Fruit fly (Drosophila melanogaster) whole organism, adult: Measurements from ENCODE around the gene cl.

ENCODE experiments used
- CG11617 ChIP-seq: fragments of 200-800 bp; sonication (Bioruptor generic); optimal IDR thresholded peaks from 2 replicates; lab custom pipeline; 2017; ENCODE audit warnings: mild to moderate bottlenecking, missing biosample characterization, missing genetic modification reagents, missing genetic modification characterization
- CG12768 ChIP-seq: fragments of 200-800 bp; sonication (Bioruptor generic); optimal IDR thresholded peaks from 2 replicates; lab custom pipeline; 2017; ENCODE audit warnings: missing biosample characterization, missing genetic modification characterization, mild to moderate bottlenecking, moderate library complexity, missing genetic modification reagents
- CG33017 ChIP-seq: fragments of 200-800 bp; sonication (Bioruptor generic); optimal IDR thresholded peaks from 2 replicates; lab custom pipeline; 2018; ENCODE audit warnings: missing biosample characterization, mild to moderate bottlenecking, missing genetic modification characterization, moderate library complexity
- CG5204 ChIP-seq: fragments of 200-800 bp; sonication (Bioruptor generic); optimal IDR thresholded peaks from 2 replicates; lab custom pipeline; 2016; ENCODE audit warnings: missing biosample characterization, missing genetic modification characterization
- Clk ChIP-seq: fragments of 200-800 bp; sonication (Bioruptor generic); optimal IDR thresholded peaks from 2 replicates; lab custom pipeline; 2017; ENCODE audit warnings: missing biosample characterization, missing genetic modification characterization
- cic ChIP-seq: fragments of 200-800 bp; sonication (Bioruptor generic); optimal IDR thresholded peaks from 2 replicates; lab custom pipeline; 2017; ENCODE audit warnings: missing biosample characterization, mild to moderate bottlenecking, missing genetic modification characterization, moderate library complexity
- kay ChIP-seq: fragments of 200-800 bp; sonication (Bioruptor generic); peaks from one replicate; lab custom pipeline; 2016; ENCODE audit warnings: missing biosample characterization, missing genetic modification characterization, borderline replicate concordance
- pad ChIP-seq: fragments of 200-800 bp; sonication (Bioruptor generic); optimal IDR thresholded peaks from 3 replicates; lab custom pipeline; 2017; ENCODE audit warnings: missing biosample characterization, missing genetic modification characterization, mild to moderate bottlenecking, moderate library complexity, missing genetic modification reagents
- tj ChIP-seq: fragments of 200-800 bp; sonication (Bioruptor generic); optimal IDR thresholded peaks from 3 replicates; lab custom pipeline; 2017; ENCODE audit warnings: missing biosample characterization, mild to moderate bottlenecking, missing genetic modification characterization, moderate library complexity
- toe ChIP-seq: fragments of 200-800 bp; sonication (Bioruptor generic); optimal IDR thresholded peaks from 2 replicates; lab custom pipeline; 2016; ENCODE audit warnings: missing biosample characterization, missing genetic modification characterization

- TF ChIP-seq tj (no peak), toe (no peak), kay (GFP tag; lab: Kevin White, UChicago) (no peak), CG12768 (GFP tag; lab: Kevin White, UChicago) (no peak), pad (no peak), CG11617 (no peak), CG33017 (tag; lab: Kevin White, UChicago) (no peak), CG5204 (no peak), cic (no peak), Clk (GFP tag; lab: Kevin White, UChicago) (no peak)
Measured at dm6 chr2L:5478273-5478672, 41.7 kb upstream of the cl start.
